Worm (Caenorhabditis elegans) whole organism, L4 larva: ENCODE results near the gene clec-184.

Experiments used
- F44E2.7 ChIP-seq: fragments of 200-800 bp; sonication (Bioruptor generic); IDR thresholded peaks from 2 replicates; pipeline ENCODE4 v2.1.2; 2022; ENCODE audit warnings: missing genetic modification characterization, missing compliant biosample characterization
- T26A8.4 ChIP-seq: fragments of 200-800 bp; sonication (Bioruptor generic); IDR thresholded peaks from 2 replicates; pipeline ENCODE4 v1.3.6; 2022; ENCODE audit warnings: missing genetic modification characterization, missing compliant biosample characterization
- Y105C5A.15 ChIP-seq: fragments of 200-800 bp; sonication (Bioruptor generic); IDR thresholded peaks from 2 replicates; pipeline ENCODE4 v1.3.6; 2022; ENCODE audit warnings: missing genetic modification characterization, missing compliant biosample characterization
- Y5F2A.4 ChIP-seq: fragments of 200-800 bp; sonication (Bioruptor generic); optimal IDR thresholded peaks from 2 replicates; lab custom pipeline; 2018; ENCODE audit warnings: mild to moderate bottlenecking, missing genetic modification characterization, missing compliant biosample characterization
- aha-1 ChIP-seq: fragments of 150-350 bp; peaks from one replicate; lab custom pipeline; 2014; ENCODE audit warnings: missing biosample characterization, missing genetic modification characterization
- ama-1 ChIP-seq: fragments of 150-350 bp; optimal IDR thresholded peaks from 2 replicates; lab custom pipeline; 2014; ENCODE audit warnings: inconsistent platforms, mixed read lengths
- ctbp-1 ChIP-seq: fragments of 200-800 bp; sonication (Bioruptor generic); IDR thresholded peaks from 2 replicates; pipeline ENCODE4 v1.3.6; 2022; ENCODE audit warnings: missing genetic modification reagents, missing genetic modification characterization, missing compliant biosample characterization
- daf-16 ChIP-seq, 3 experiments: sonication (generic microtip); optimal IDR thresholded peaks; 2 replicates each; lab custom pipeline; 2016 to 2017; ENCODE audit warnings: missing genetic modification characterization in 3 of 3, missing genetic modification reagents in 3 of 3, mild to moderate bottlenecking in 2 of 3, missing compliant biosample characterization in 2 of 3, missing biosample characterization in 1 of 3, moderate library complexity in 1 of 3
- daf-19 ChIP-seq: fragments of 200-800 bp; sonication (Bioruptor generic); conservative IDR thresholded peaks from 2 replicates; pipeline ENCODE4 v1.3.6; 2022; ENCODE audit warnings: missing genetic modification characterization, missing compliant biosample characterization
- dmd-8 ChIP-seq: fragments of 200-800 bp; sonication (Bioruptor generic); IDR thresholded peaks from 2 replicates; pipeline ENCODE4 v1.3.6; 2022; ENCODE audit warnings: missing genetic modification characterization, missing compliant biosample characterization
- dpl-1 ChIP-seq: fragments of 150-350 bp; optimal IDR thresholded peaks from 2 replicates; lab custom pipeline; 2014; ENCODE audit warnings: missing biosample characterization, missing genetic modification reagents, missing genetic modification characterization
- egl-43 ChIP-seq: fragments of 200-800 bp; sonication (Bioruptor generic); IDR thresholded peaks from 2 replicates; pipeline ENCODE4 v1.3.6; 2022; ENCODE audit warnings: missing genetic modification reagents, missing genetic modification characterization, missing compliant biosample characterization
- hlh-11 ChIP-seq: fragments of 200-800 bp; sonication (Bioruptor generic); optimal IDR thresholded peaks from 2 replicates; lab custom pipeline; 2018; ENCODE audit warnings: mild to moderate bottlenecking, missing genetic modification characterization, missing compliant biosample characterization
- jun-1 ChIP-seq: fragments of 150-350 bp; optimal IDR thresholded peaks from 2 replicates; lab custom pipeline; 2014; ENCODE audit warnings: missing biosample characterization, missing genetic modification reagents, missing genetic modification characterization
- lim-7 ChIP-seq: fragments of 200-800 bp; sonication (Bioruptor generic); IDR thresholded peaks from 2 replicates; pipeline ENCODE4 v1.3.6; 2022; ENCODE audit warnings: missing genetic modification characterization, missing compliant biosample characterization
- lin-1 ChIP-seq: fragments of 200-800 bp; sonication (Bioruptor generic); IDR thresholded peaks from 2 replicates; pipeline ENCODE4 v1.3.6; 2022; ENCODE audit warnings: missing genetic modification reagents, missing genetic modification characterization, missing compliant biosample characterization
- lin-29 ChIP-seq: fragments of 200-800 bp; sonication (Bioruptor generic); IDR thresholded peaks from 2 replicates; pipeline ENCODE4 v1.3.6; 2022; ENCODE audit warnings: missing genetic modification reagents, missing genetic modification characterization, missing compliant biosample characterization
- madf-5 ChIP-seq, 2 experiments: fragments of 200-800 bp; sonication (Bioruptor generic); IDR thresholded peaks; 2 replicates each; pipeline ENCODE4 v1.3.6; 2022; ENCODE audit warnings: missing compliant biosample characterization in 2 of 2, missing genetic modification characterization in 2 of 2
- mdl-1 ChIP-seq, 2 experiments: fragments of 150-350 bp in 1 of 2; sonication (generic microtip) in 1 of 2; optimal IDR thresholded peaks; 2 replicates each; lab custom pipeline; 2014 to 2017; ENCODE audit warnings: missing biosample characterization in 2 of 2, missing genetic modification characterization in 2 of 2
- mxl-3 ChIP-seq: fragments of 200-800 bp; sonication (Bioruptor generic); optimal IDR thresholded peaks from 2 replicates; lab custom pipeline; 2018; ENCODE audit warnings: mild to moderate bottlenecking, missing genetic modification characterization, missing compliant biosample characterization
- nhr-102 ChIP-seq: sonication (generic microtip); optimal IDR thresholded peaks from 2 replicates; lab custom pipeline; 2016; ENCODE audit warnings: mild to moderate bottlenecking, missing genetic modification characterization, moderate library complexity, missing compliant biosample characterization
- nhr-237 ChIP-seq: sonication (generic microtip); optimal IDR thresholded peaks from 2 replicates; lab custom pipeline; 2017; ENCODE audit warnings: missing biosample characterization, missing genetic modification characterization
- nhr-25 ChIP-seq: sonication (generic microtip); optimal IDR thresholded peaks from 2 replicates; lab custom pipeline; 2017; ENCODE audit warnings: missing genetic modification characterization, mild to moderate bottlenecking, missing compliant biosample characterization, antibody characterized with exemption, moderate library complexity, borderline replicate concordance; ENCODE audit not compliant: insufficient read depth
- nhr-28 ChIP-seq: fragments of 150-350 bp; optimal IDR thresholded peaks from 2 replicates; lab custom pipeline; 2014; ENCODE audit warnings: missing biosample characterization, missing genetic modification characterization
- nhr-77 ChIP-seq: fragments of 150-350 bp; optimal IDR thresholded peaks from 2 replicates; lab custom pipeline; 2014; ENCODE audit warnings: missing biosample characterization, missing genetic modification characterization
- php-3 ChIP-seq: fragments of 200-800 bp; sonication (Bioruptor generic); IDR thresholded peaks from 2 replicates; pipeline ENCODE4 v1.3.6; 2022; ENCODE audit warnings: missing genetic modification reagents, missing genetic modification characterization, missing compliant biosample characterization
- pqm-1 ChIP-seq: sonication (generic microtip); optimal IDR thresholded peaks from 2 replicates; lab custom pipeline; 2017; ENCODE audit warnings: missing biosample characterization, missing genetic modification characterization
- saeg-2 ChIP-seq: fragments of 200-800 bp; sonication (Bioruptor generic); IDR thresholded peaks from 2 replicates; pipeline ENCODE4 v1.3.6; 2022; ENCODE audit warnings: missing genetic modification reagents, missing genetic modification characterization, missing compliant biosample characterization
- set-16 ChIP-seq: fragments of 200-800 bp; sonication (Bioruptor generic); IDR thresholded peaks from 2 replicates; pipeline ENCODE4 v1.3.6; 2022; ENCODE audit warnings: missing genetic modification reagents, missing genetic modification characterization, missing compliant biosample characterization
- snpc-1.2 ChIP-seq: fragments of 200-800 bp; sonication (Bioruptor generic); IDR thresholded peaks from 2 replicates; pipeline ENCODE4 v1.3.6; 2022; ENCODE audit warnings: missing genetic modification reagents, missing genetic modification characterization, missing compliant biosample characterization
- unc-62 ChIP-seq, 3 experiments: fragments of 150-350 bp in 1 of 3; sonication (generic microtip); optimal IDR thresholded peaks in 2 of 3; peaks in 1 of 3; 1 replicate in 1 of 3; 2 replicates in 2 of 3; lab custom pipeline; 2014 to 2017; ENCODE audit warnings: missing biosample characterization in 3 of 3, missing genetic modification characterization in 3 of 3, missing genetic modification reagents in 3 of 3, missing genotype in 1 of 3
- zip-11 ChIP-seq: fragments of 200-800 bp; sonication (Bioruptor generic); IDR thresholded peaks from 2 replicates; pipeline ENCODE4 v1.3.6; 2022; ENCODE audit warnings: missing genetic modification characterization, missing compliant biosample characterization
- ztf-11 ChIP-seq: fragments of 150-350 bp; optimal IDR thresholded peaks from 2 replicates; lab custom pipeline; 2014; ENCODE audit warnings: missing biosample characterization, missing genetic modification characterization
- ztf-7 ChIP-seq: fragments of 150-350 bp; optimal IDR thresholded peaks from 2 replicates; lab custom pipeline; 2014; ENCODE audit warnings: missing biosample characterization, missing genetic modification characterization

Gene clec-184

DNA sequence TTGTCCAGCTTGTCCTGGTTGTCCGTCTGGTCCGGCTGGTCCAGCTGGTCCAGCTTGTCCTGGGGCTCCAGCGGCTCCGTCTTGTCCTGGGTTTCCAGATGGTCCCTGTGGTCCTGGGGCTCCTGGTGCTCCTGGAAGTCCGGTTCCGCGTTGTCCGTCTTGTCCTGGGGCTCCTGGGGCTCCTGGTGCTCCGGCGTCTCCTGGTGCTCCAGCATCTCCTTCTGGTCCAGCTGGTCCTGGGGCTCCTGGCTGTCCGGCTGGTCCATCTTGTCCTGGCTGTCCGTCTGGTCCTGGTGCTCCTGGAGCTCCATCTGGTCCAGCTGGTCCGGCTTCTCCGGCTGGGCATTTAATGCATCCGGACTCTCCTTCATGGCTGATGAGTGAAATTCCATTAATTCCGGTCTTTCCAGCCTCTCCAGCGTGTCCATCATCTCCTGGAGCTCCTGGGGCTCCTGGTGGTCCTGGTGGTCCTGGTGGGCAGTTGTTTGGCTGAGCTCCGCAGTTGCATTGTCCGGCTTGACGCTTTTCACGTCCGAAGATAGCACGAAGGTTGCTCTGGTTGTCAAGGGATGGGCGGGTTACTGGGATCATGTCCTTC, 4.7 kb upstream of the clec-184 start:
- TF ChIP-seq T26A8.4 (GFP tag; lab: Robert Waterston, UW) (peak; percentile 47; the same call in 1 of the 2 replicates), F44E2.7 (0 out of 2 replicates have a peak, but pooled peaks have one; percentile 32), ctbp-1 (no peak), lin-29 (GFP tag; lab: Robert Waterston, UW) (0 out of 2 replicates have a peak, but pooled peaks have one; percentile 17), zip-11 (GFP tag; lab: Robert Waterston, UW) (no peak), php-3 (GFP tag; lab: Robert Waterston, UW) (0 out of 2 replicates have a peak, but pooled peaks have one; percentile 13), saeg-2 (GFP tag; lab: Robert Waterston, UW) (0 out of 2 replicates have a peak, but pooled peaks have one; percentile 36), dmd-8 (GFP tag; lab: Robert Waterston, UW) (no peak), hlh-11 (tag; lab: Kevin White, UChicago) (peak; percentile 49), set-16 (peak; percentile 99), madf-5 (GFP tag; IDR thresholded peaks at IDR 0.05; lab: Robert Waterston, UW) (peak in 1 of 2 experiments; percentile 99; a peak in 2 of 4 replicates), snpc-1.2 (GFP tag; lab: Robert Waterston, UW) (0 out of 2 replicates have a peak, but pooled peaks have one; percentile 5)

DNA sequence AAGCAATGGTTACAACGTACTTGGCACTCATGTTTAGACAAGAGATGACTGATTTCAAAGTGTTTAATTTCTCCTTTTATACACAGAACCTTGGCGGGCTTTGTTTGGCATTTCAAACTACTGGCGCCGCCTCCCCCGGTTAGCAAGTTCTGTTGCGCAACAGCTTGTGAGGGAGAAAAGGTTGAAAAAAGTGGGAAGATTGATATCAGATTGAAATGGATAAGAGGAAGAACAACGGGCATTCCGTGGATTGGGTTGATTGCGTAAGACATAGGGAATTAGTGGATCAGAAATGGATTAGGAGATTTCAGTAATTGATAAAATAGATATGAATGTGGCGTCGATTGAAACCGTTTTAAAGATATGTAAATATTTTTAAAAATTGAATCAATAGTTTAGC, 4.0 kb upstream of the clec-184 start, which contains the start of gene col-130:
TSS of gene col-130 (minus strand) at position 50 of the 400 bp plus-strand sequence.
- TF ChIP-seq nhr-25 (tag; lab: Kevin White, UChicago) (no peak), nhr-102 (no peak), nhr-28 (tag; lab: Kevin White, UChicago) (no peak), ztf-11 (tag; lab: Kevin White, UChicago) (no peak), aha-1 (peak; percentile 4), mxl-3 (GFP tag; lab: Kevin White, UChicago) (peak; percentile 2), Y5F2A.4 (GFP tag; lab: Kevin White, UChicago) (no peak), lin-1 (no peak), mdl-1 (tag; optimal IDR thresholded peaks at IDR 0.05; lab: Kevin White, UChicago) (no peak), Y105C5A.15 (GFP tag; lab: Robert Waterston, UW) (no peak), snpc-1.2 (GFP tag; lab: Robert Waterston, UW) (no peak)

DNA sequence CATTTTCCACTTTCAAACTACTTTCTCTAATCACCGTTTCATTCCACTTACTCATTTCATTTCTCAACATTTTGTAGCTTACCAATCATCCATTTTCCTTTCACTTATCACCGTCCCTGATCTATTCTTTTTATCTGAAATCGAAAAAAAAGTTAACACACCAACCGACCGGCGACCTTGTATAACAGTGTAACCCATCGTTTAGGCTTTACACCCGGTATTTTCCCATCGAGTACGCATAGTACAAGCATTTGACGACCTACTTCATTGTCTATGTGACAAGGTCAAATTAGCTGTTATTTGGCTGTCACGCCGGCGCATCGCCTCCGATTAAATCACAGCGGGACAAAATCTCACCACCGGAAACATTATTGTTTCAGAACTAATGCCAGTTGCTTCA, 2.9 kb upstream of the clec-184 start:
- TF ChIP-seq nhr-25 (tag; lab: Kevin White, UChicago), result peak; percentile 9
- TF ChIP-seq unc-62 (GFP tag; optimal IDR thresholded peaks at IDR 0.05 in 1 of 2; lab: Kevin White, UChicago), result peak in 1 of 2 experiments; percentile 86
- TF ChIP-seq unc-62 (tag; optimal IDR thresholded peaks at IDR 0.05; lab: Kevin White, UChicago), result no peak
- TF ChIP-seq dpl-1, result no peak
- TF ChIP-seq aha-1, result peak; percentile 16

DNA sequence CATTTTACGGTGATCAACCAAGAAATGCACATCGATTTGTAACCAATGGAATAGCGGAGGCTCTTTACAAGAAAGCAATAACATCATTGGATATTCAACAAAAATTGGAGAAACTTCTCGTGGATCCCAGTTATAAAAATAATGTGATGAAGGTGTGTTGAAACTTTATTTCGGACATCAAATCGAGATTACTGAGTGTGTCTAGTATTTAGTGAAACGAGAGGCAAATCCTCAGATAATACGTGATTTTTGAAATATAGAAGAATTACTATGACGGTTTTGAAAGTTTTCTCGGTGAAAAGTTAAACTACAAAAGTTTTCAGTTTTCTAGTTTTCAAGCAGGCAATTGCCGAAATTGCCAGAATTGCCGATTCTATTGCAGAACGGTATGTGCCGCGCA, 685 bp upstream of the clec-184 start:
- TF ChIP-seq aha-1 (peak; percentile 92), ama-1 (lab: Kevin White, UChicago) (no peak)
- TF ChIP-seq, all 104 proteins: peak for 1

DNA sequence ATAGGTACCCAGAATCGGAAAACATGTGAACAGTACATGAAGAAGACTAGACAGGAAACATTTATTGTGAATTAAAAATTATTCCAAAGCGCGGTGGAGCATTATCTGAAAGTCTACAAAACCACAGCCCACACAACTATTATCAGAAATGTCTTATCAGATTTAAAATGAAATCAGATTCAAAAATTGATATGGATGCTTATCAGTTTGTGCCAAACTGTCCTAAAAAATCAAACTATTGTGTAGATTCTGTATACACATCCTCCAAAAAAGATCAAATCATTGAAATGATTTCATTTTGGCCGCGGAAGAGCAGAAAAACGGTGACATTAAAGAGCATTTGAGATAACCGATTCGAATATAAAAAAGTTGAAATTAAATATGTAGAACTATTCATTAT, 3.0 kb downstream of the clec-184 start, which contains the start of gene irg-4:
TSS of gene irg-4 (plus strand) at position 392 of the 400 bp plus-strand sequence.
- TF ChIP-seq T26A8.4 (GFP tag; lab: Robert Waterston, UW) (no peak), jun-1 (tag; lab: Kevin White, UChicago) (no peak), hlh-11 (tag; lab: Kevin White, UChicago) (peak; percentile 42), zip-11 (GFP tag; lab: Robert Waterston, UW) (no peak), pqm-1 (peak; percentile 93), ztf-7 (tag; lab: Kevin White, UChicago) (no peak), nhr-28 (tag; lab: Kevin White, UChicago) (peak; percentile 81), nhr-237 (tag; lab: Kevin White, UChicago) (no peak), nhr-77 (tag; lab: Kevin White, UChicago) (peak; percentile 19), php-3 (GFP tag; lab: Robert Waterston, UW) (0 out of 2 replicates have a peak, but pooled peaks have one; percentile 27), daf-16 (GFP tag; optimal IDR thresholded peaks at IDR 0.05; lab: Kevin White, UChicago) (no peak), daf-16 (tag; optimal IDR thresholded peaks at IDR 0.05; lab: Kevin White, UChicago) (peak; percentile 55), lin-1 (0 out of 2 replicates have a peak, but pooled peaks have one; percentile 19), daf-19 (GFP tag; lab: Robert Waterston, UW) (no peak), lim-7 (GFP tag; lab: Robert Waterston, UW) (no peak), egl-43 (GFP tag; lab: Robert Waterston, UW) (no peak), Y105C5A.15 (GFP tag; lab: Robert Waterston, UW) (no peak)
